Worm (Caenorhabditis elegans) whole organism, young adult: ENCODE data around the gene D1014.4.

Experiments used
- C17E4.6 ChIP-seq: fragments of 200-800 bp; sonication (Bioruptor generic); IDR thresholded peaks from 2 replicates; pipeline ENCODE4 v1.3.6; 2022; ENCODE audit warnings: missing genetic modification reagents, missing genetic modification characterization, missing compliant biosample characterization
- F22D6.2 ChIP-seq: sonication (generic microtip); optimal IDR thresholded peaks from 2 replicates; lab custom pipeline; 2016; ENCODE audit warnings: mild to moderate bottlenecking, missing genetic modification characterization, missing compliant biosample characterization
- F23B12.7 ChIP-seq: sonication (generic microtip); optimal IDR thresholded peaks from 2 replicates; lab custom pipeline; 2017; ENCODE audit warnings: missing genetic modification characterization, mild to moderate bottlenecking, missing compliant biosample characterization, antibody characterized with exemption, moderate library complexity; ENCODE audit not compliant: insufficient read depth
- F37B4.10 ChIP-seq: fragments of 200-800 bp; sonication (Bioruptor generic); IDR thresholded peaks from 2 replicates; pipeline ENCODE4 v1.3.6; 2022; ENCODE audit warnings: missing genetic modification characterization, missing compliant biosample characterization
- F39B2.1 ChIP-seq: fragments of 200-800 bp; sonication (Bioruptor generic); IDR thresholded peaks from 2 replicates; pipeline ENCODE4 v1.3.6; 2022; ENCODE audit warnings: missing genetic modification reagents, missing genetic modification characterization, missing compliant biosample characterization
- F49E8.2 ChIP-seq: sonication (generic microtip); optimal IDR thresholded peaks from 3 replicates; lab custom pipeline; 2017; ENCODE audit warnings: missing genetic modification characterization, mild to moderate bottlenecking, missing compliant biosample characterization, antibody characterized with exemption, moderate library complexity; ENCODE audit not compliant: insufficient read depth
- F55B11.4 ChIP-seq: sonication (generic microtip); optimal IDR thresholded peaks from 2 replicates; lab custom pipeline; 2016; ENCODE audit warnings: missing compliant biosample characterization, missing genetic modification characterization, borderline replicate concordance; ENCODE audit not compliant: insufficient read depth
- F57A8.1 ChIP-seq: fragments of 200-800 bp; sonication (Bioruptor generic); optimal IDR thresholded peaks from 2 replicates; lab custom pipeline; 2018; ENCODE audit warnings: mild to moderate bottlenecking, missing genetic modification characterization, moderate library complexity, missing compliant biosample characterization
- K12H6.12 ChIP-seq: fragments of 200-800 bp; sonication (Bioruptor generic); optimal IDR thresholded peaks from 2 replicates; lab custom pipeline; 2018; ENCODE audit warnings: mild to moderate bottlenecking, missing genetic modification characterization, missing compliant biosample characterization
- Y56A3A.18 ChIP-seq: fragments of 200-800 bp; sonication (Bioruptor generic); IDR thresholded peaks from 2 replicates; pipeline ENCODE4 v1.3.6; 2022; ENCODE audit warnings: missing genetic modification reagents, missing genetic modification characterization, missing compliant biosample characterization
- Y67H2A.10 ChIP-seq: fragments of 200-800 bp; sonication (Bioruptor generic); conservative IDR thresholded peaks from 2 replicates; pipeline ENCODE4 v1.3.6; 2022; ENCODE audit warnings: missing genetic modification reagents, missing genetic modification characterization, missing compliant biosample characterization
- Y79H2A.3 ChIP-seq: fragments of 200-800 bp; sonication (Bioruptor generic); conservative IDR thresholded peaks from 2 replicates; pipeline ENCODE4 v1.3.6; 2022; ENCODE audit warnings: missing genetic modification reagents, missing genetic modification characterization, missing compliant biosample characterization
- Y95B8A.8 ChIP-seq: fragments of 200-800 bp; sonication (Bioruptor generic); IDR thresholded peaks from 2 replicates; pipeline ENCODE4 v1.3.6; 2022; ENCODE audit warnings: missing genetic modification reagents, missing genetic modification characterization, missing compliant biosample characterization
- ama-1 ChIP-seq, 3 experiments: fragments of 150-350 bp in 1 of 3; sonication (generic microtip) in 2 of 3; optimal IDR thresholded peaks; 2 replicates each; lab custom pipeline; 2014 to 2018; ENCODE audit warnings: missing biosample characterization in 2 of 3, missing genetic modification characterization in 2 of 3, missing genetic modification reagents in 2 of 3
- aptf-2 ChIP-seq: fragments of 200-800 bp; sonication (Bioruptor generic); conservative IDR thresholded peaks from 2 replicates; pipeline ENCODE4 v1.3.6; 2022; ENCODE audit warnings: missing genetic modification reagents, missing genetic modification characterization, missing compliant biosample characterization
- aptf-3 ChIP-seq: fragments of 200-800 bp; sonication (Bioruptor generic); IDR thresholded peaks from 2 replicates; pipeline ENCODE4 v1.3.6; 2022; ENCODE audit warnings: missing genetic modification characterization, missing compliant biosample characterization
- attf-5 ChIP-seq: fragments of 200-800 bp; sonication (Bioruptor generic); optimal IDR thresholded peaks from 2 replicates; lab custom pipeline; 2018; ENCODE audit warnings: mild to moderate bottlenecking, missing genetic modification characterization, missing compliant biosample characterization
- bed-2 ChIP-seq: fragments of 200-800 bp; sonication (Bioruptor generic); IDR thresholded peaks from 2 replicates; pipeline ENCODE4 v1.3.6; 2022; ENCODE audit warnings: missing genetic modification reagents, missing genetic modification characterization, missing compliant biosample characterization
- ccch-3 ChIP-seq: fragments of 200-800 bp; sonication (Bioruptor generic); optimal IDR thresholded peaks from 2 replicates; lab custom pipeline; 2018; ENCODE audit warnings: mild to moderate bottlenecking, missing genetic modification characterization, missing compliant biosample characterization
- ceh-100 ChIP-seq: fragments of 200-800 bp; sonication (Bioruptor generic); IDR thresholded peaks from 2 replicates; pipeline ENCODE4 v1.3.6; 2022; ENCODE audit warnings: missing genetic modification reagents, missing genetic modification characterization, missing compliant biosample characterization
- ceh-58 ChIP-seq: fragments of 200-800 bp; sonication (Bioruptor generic); IDR thresholded peaks from 2 replicates; pipeline ENCODE4 v1.3.6; 2022; ENCODE audit warnings: missing genetic modification characterization, missing compliant biosample characterization
- efl-1 ChIP-seq: fragments of 150-350 bp; optimal IDR thresholded peaks from 2 replicates; lab custom pipeline; 2014; ENCODE audit warnings: missing biosample characterization, missing genetic modification reagents, missing genetic modification characterization
- egl-18 ChIP-seq: fragments of 200-800 bp; sonication (Bioruptor generic); IDR thresholded peaks from 2 replicates; pipeline ENCODE4 v1.3.6; 2022; ENCODE audit warnings: missing genetic modification reagents, missing genetic modification characterization, missing compliant biosample characterization
- egrh-3 ChIP-seq: fragments of 200-800 bp; sonication (Bioruptor generic); IDR thresholded peaks from 2 replicates; pipeline ENCODE4 v1.3.6; 2022; ENCODE audit warnings: missing genetic modification reagents, missing genetic modification characterization, missing compliant biosample characterization
- ekl-4 ChIP-seq: fragments of 200-800 bp; sonication (Bioruptor generic); IDR thresholded peaks from 2 replicates; pipeline ENCODE4 v1.3.6; 2022; ENCODE audit warnings: missing genetic modification reagents, missing genetic modification characterization, missing compliant biosample characterization
- gei-17 ChIP-seq: fragments of 200-800 bp; sonication (Bioruptor generic); optimal IDR thresholded peaks from 2 replicates; lab custom pipeline; 2018; ENCODE audit warnings: mild to moderate bottlenecking, missing genetic modification characterization, missing compliant biosample characterization
- hmg-20 ChIP-seq: fragments of 200-800 bp; sonication (Bioruptor generic); IDR thresholded peaks from 2 replicates; pipeline ENCODE4 v1.3.6; 2022; ENCODE audit warnings: missing genetic modification reagents, missing genetic modification characterization, missing compliant biosample characterization
- lin-26 ChIP-seq: fragments of 200-800 bp; sonication (Bioruptor generic); IDR thresholded peaks from 2 replicates; pipeline ENCODE4 v1.3.6; 2022; ENCODE audit warnings: missing genetic modification reagents, missing genetic modification characterization, missing compliant biosample characterization
- lin-54 ChIP-seq: fragments of 200-800 bp; sonication (Bioruptor generic); optimal IDR thresholded peaks from 2 replicates; lab custom pipeline; 2018; ENCODE audit warnings: mild to moderate bottlenecking, missing genetic modification characterization, missing compliant biosample characterization
- lsy-27 ChIP-seq: sonication (generic microtip); optimal IDR thresholded peaks from 2 replicates; lab custom pipeline; 2017; ENCODE audit warnings: missing genetic modification characterization, mild to moderate bottlenecking, missing compliant biosample characterization, antibody characterized with exemption, missing genotype, borderline replicate concordance; ENCODE audit not compliant: insufficient read depth
- madf-10 ChIP-seq: sonication (generic microtip); optimal IDR thresholded peaks from 2 replicates; lab custom pipeline; 2016; ENCODE audit warnings: mild to moderate bottlenecking, missing genetic modification characterization, missing compliant biosample characterization
- madf-3 ChIP-seq: fragments of 200-800 bp; sonication (Bioruptor generic); IDR thresholded peaks from 2 replicates; pipeline ENCODE4 v1.3.6; 2022; ENCODE audit warnings: missing genetic modification reagents, missing genetic modification characterization, missing compliant biosample characterization
- madf-6 ChIP-seq: fragments of 200-800 bp; sonication (Bioruptor generic); IDR thresholded peaks from 2 replicates; pipeline ENCODE4 v1.3.6; 2022; ENCODE audit warnings: missing genetic modification reagents, missing genetic modification characterization, missing compliant biosample characterization
- nfya-2 ChIP-seq: fragments of 200-800 bp; sonication (Bioruptor generic); IDR thresholded peaks from 2 replicates; pipeline ENCODE4 v1.3.6; 2022; ENCODE audit warnings: missing genetic modification reagents, missing genetic modification characterization, missing compliant biosample characterization
- nhr-120 ChIP-seq: fragments of 200-800 bp; sonication (Bioruptor generic); IDR thresholded peaks from 2 replicates; pipeline ENCODE4 v1.3.6; 2022; ENCODE audit warnings: missing genetic modification characterization, missing compliant biosample characterization
- nhr-27 ChIP-seq: fragments of 200-800 bp; sonication (Bioruptor generic); optimal IDR thresholded peaks from 2 replicates; lab custom pipeline; 2018; ENCODE audit warnings: mild to moderate bottlenecking, missing genetic modification characterization, moderate library complexity, missing compliant biosample characterization
- nhr-80 ChIP-seq: sonication (generic microtip); optimal IDR thresholded peaks from 2 replicates; lab custom pipeline; 2016; ENCODE audit warnings: missing genetic modification characterization, missing compliant biosample characterization
- nhr-90 ChIP-seq: sonication (generic microtip); optimal IDR thresholded peaks from 2 replicates; lab custom pipeline; 2016; ENCODE audit warnings: missing genotype, mild to moderate bottlenecking, missing genetic modification characterization, missing compliant biosample characterization
- rpc-1 ChIP-seq, 2 experiments: fragments of 150-350 bp in 1 of 2; sonication (generic microtip) in 1 of 2; optimal IDR thresholded peaks; 2 replicates each; lab custom pipeline; 2014 to 2018; ENCODE audit warnings: missing biosample characterization in 1 of 2, missing genetic modification characterization in 1 of 2, missing genetic modification reagents in 1 of 2, missing genotype in 1 of 2
- sea-2 ChIP-seq: fragments of 200-800 bp; sonication (Bioruptor generic); IDR thresholded peaks from 2 replicates; pipeline ENCODE4 v1.3.6; 2022; ENCODE audit warnings: missing genetic modification characterization, missing compliant biosample characterization
- snpc-1.1 ChIP-seq: sonication (generic microtip); optimal IDR thresholded peaks from 2 replicates; lab custom pipeline; 2017; ENCODE audit warnings: missing genetic modification characterization, mild to moderate bottlenecking, missing compliant biosample characterization, antibody characterized with exemption, moderate library complexity, missing genotype, missing genetic modification reagents; ENCODE audit not compliant: insufficient read depth
- xnd-1 ChIP-seq: sonication (generic microtip); optimal IDR thresholded peaks from 2 replicates; lab custom pipeline; 2016; ENCODE audit warnings: missing genotype, missing genetic modification reagents, missing genetic modification characterization, missing compliant biosample characterization
- ztf-18 ChIP-seq: sonication (generic microtip); optimal IDR thresholded peaks from 2 replicates; lab custom pipeline; 2016; ENCODE audit warnings: missing genotype, mild to moderate bottlenecking, missing genetic modification characterization, missing compliant biosample characterization
- ztf-25 ChIP-seq: fragments of 200-800 bp; sonication (Bioruptor generic); IDR thresholded peaks from 2 replicates; pipeline ENCODE4 v1.3.6; 2022; ENCODE audit warnings: missing genetic modification reagents, missing genetic modification characterization, missing compliant biosample characterization
- ztf-3 ChIP-seq: fragments of 200-800 bp; sonication (Bioruptor generic); optimal IDR thresholded peaks from 2 replicates; lab custom pipeline; 2018; ENCODE audit warnings: mild to moderate bottlenecking, missing genetic modification characterization, missing compliant biosample characterization

The D1014.4 gene

DNA sequence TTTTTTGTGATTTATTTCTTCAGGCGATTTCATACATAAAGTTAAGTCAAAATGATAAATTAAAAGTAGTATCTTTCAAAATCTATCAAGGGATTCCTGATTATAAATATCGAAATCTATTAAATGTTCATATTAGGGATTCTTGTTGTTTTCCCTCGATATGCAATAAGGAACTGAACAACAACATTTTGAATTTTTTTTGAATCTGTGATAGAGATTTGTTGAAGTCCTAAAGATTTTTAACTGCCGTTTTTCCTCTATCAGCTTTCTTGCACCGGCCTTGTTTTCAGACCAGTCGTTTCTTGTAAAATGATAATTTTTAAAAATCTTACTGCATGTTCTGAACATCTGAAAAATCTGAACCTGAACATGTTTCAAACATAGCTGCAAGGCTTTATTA is 22.7 kb downstream of the D1014.4 start:
- TF ChIP-seq nhr-80 (tag; lab: Kevin White, UChicago) (no peak), aptf-3 (GFP tag; lab: Robert Waterston, UW) (no peak), ekl-4 (GFP tag; lab: Robert Waterston, UW) (no peak), madf-6 (no peak), sea-2 (GFP tag; lab: Robert Waterston, UW) (no peak), F37B4.10 (GFP tag; lab: Robert Waterston, UW) (no peak), attf-5 (GFP tag; lab: Kevin White, UChicago) (no peak), hmg-20 (GFP tag; lab: Robert Waterston, UW) (no peak), ztf-25 (no peak), nhr-90 (tag; lab: Kevin White, UChicago) (no peak), F23B12.7 (no peak), lin-54 (GFP tag; lab: Kevin White, UChicago) (no peak), F49E8.2 (no peak), F57A8.1 (GFP tag; lab: Kevin White, UChicago) (no peak), ceh-100 (GFP tag; lab: Robert Waterston, UW) (no peak), aptf-2 (no peak), madf-3 (no peak), Y67H2A.10 (GFP tag; lab: Robert Waterston, UW) (no peak), nfya-2 (GFP tag; lab: Robert Waterston, UW) (no peak), ztf-3 (GFP tag; lab: Kevin White, UChicago) (no peak)

DNA sequence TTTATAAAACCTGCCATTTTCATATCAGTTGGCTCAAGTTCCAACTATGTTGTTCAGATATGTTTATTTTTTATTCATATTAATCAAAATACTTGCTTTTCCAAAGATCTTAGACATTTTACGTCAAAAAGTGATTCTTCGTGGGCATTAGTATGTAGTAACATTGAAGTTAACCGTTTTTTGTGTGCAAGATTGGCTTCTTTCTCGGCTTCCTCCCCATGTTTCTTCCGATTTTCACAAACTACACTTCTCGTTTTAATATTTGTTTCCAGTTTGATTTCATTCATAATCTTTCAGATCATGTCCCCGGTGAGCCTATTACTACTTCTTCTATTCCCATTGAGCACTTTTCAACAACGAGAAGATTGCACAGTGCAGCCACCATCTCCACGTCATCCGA is 24.4 kb downstream of the D1014.4 start, which contains the start of gene sul-2:
Gene sul-2 (plus strand): TSS at position 301 of the 400 bp plus-strand sequence.
- TF ChIP-seq bed-2 (GFP tag; lab: Robert Waterston, UW) (no peak), ccch-3 (GFP tag; lab: Kevin White, UChicago) (no peak), ama-1 (optimal IDR thresholded peaks at IDR 0.05; lab: Kevin White, UChicago) (no peak), ama-1 (GFP tag; optimal IDR thresholded peaks at IDR 0.05; lab: Kevin White, UChicago) (no peak), egl-18 (GFP tag; lab: Robert Waterston, UW) (no peak), lin-26 (no peak), nhr-27 (tag; lab: Kevin White, UChicago) (no peak), Y79H2A.3 (GFP tag; lab: Robert Waterston, UW) (no peak), madf-10 (tag; lab: Kevin White, UChicago) (no peak), F49E8.2 (no peak), Y56A3A.18 (GFP tag; lab: Robert Waterston, UW) (no peak), nhr-120 (GFP tag; lab: Robert Waterston, UW) (no peak), xnd-1 (tag; lab: Kevin White, UChicago) (no peak), rpc-1 (optimal IDR thresholded peaks at IDR 0.05; lab: Kevin White, UChicago) (no peak), rpc-1 (tag; optimal IDR thresholded peaks at IDR 0.05; lab: Kevin White, UChicago) (no peak)

DNA sequence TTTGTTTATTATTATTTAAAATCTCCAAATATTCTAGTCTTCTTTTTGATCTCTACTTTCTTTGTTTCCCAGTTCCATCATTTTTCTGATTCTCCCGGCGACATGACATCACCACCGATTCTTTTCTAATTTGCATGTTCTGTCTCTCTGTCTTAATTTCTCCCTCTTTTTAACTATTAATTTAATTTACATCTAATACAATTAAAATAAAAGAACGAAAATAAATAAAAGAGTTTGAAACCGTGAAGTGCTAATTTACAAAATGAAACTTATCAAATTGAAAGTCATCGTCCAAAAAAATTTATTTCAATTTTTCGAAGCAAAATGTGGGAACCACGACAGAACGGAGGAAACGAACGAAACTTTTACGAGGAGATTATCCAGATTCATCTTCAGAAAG is 26.6 kb downstream of the D1014.4 start, which contains the start of gene F20D6.6:
Gene F20D6.6 (plus strand): TSS at position 301 of the 400 bp plus-strand sequence.
- TF ChIP-seq ceh-58 (no peak), F39B2.1 (GFP tag; lab: Robert Waterston, UW) (no peak), snpc-1.1 (tag; lab: Kevin White, UChicago) (no peak), efl-1 (GFP tag; lab: Kevin White, UChicago) (no peak), madf-10 (tag; lab: Kevin White, UChicago) (no peak), gei-17 (GFP tag; lab: Kevin White, UChicago) (no peak), ztf-18 (tag; lab: Kevin White, UChicago) (no peak), F22D6.2 (tag; lab: Kevin White, UChicago) (no peak), Y95B8A.8 (GFP tag; lab: Robert Waterston, UW) (no peak), aptf-2 (no peak), C17E4.6 (GFP tag; lab: Robert Waterston, UW) (no peak), egrh-3 (GFP tag; lab: Robert Waterston, UW) (no peak), F55B11.4 (tag; lab: Kevin White, UChicago) (no peak), K12H6.12 (tag; lab: Kevin White, UChicago) (no peak), lsy-27 (tag; lab: Kevin White, UChicago) (no peak)
